Worm (Caenorhabditis elegans): Measurements from ENCODE around the gene clec-27.

The clec-27 gene

DNA sequence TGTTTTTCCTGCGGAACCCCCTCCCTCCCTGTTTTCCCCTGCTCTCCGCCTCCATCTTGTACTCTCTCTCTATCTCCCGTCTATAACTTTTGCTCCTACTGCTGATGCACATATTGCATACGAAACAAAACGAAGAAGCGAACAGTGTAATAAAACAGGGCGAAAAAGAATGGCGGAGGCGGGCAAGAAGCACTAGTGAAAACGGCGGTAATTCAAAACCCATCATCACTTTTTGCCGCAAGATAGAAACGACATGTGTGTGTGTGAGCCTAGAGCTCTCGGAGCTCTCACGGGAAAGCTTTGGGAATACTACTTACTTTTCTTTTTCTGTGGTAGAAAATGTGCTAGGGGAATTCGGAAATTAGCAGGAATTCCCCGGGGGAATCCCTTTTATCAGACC is 18.3 kb upstream of the clec-27 start:
- no peak for TF ChIP-seq unc-62 (GFP tag; optimal IDR thresholded peaks at IDR 0.05)

DNA sequence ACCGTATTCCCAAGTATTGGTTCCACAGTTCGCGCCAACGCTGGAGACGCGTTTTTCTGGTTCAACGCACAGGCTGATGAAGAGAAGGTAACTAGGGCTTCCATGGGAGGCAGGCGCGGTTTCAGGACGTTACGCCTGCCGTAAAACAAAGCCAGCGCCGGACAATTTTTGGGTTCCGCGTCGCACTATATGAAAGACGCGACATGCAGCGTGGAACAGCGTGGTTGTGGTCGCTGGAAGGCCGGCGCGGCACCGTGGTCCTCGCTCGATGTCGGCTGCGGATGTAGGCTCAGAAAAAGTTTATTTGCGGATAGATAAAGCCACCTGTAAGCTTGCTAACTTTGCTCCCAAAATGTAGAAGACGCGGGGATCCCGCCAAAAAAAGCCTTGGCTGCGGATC is 16.0 kb upstream of the clec-27 start:
- no peak for TF ChIP-seq unc-62 (GFP tag; optimal IDR thresholded peaks at IDR 0.05)

DNA sequence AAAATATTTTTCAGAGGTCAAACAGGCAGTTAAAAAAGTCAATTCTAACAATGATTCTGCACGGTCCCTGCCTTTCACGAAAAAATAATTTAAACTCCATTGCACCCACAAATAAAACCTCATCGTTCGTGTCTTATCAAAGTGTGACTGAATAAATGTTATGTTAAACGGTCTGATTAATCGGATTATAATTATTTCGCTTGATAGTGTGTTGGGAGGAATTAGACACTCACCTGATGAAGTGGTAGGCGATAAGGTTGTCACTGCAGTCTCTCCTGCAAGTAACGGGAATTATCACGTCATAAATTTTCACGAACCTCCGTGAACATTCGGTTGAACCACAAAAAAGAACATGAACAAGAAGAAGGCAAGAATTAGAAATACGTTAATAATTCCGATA is 14.2 kb upstream of the clec-27 start:
- TF ChIP-seq unc-62 (GFP tag; optimal IDR thresholded peaks at IDR 0.05), result no peak

DNA sequence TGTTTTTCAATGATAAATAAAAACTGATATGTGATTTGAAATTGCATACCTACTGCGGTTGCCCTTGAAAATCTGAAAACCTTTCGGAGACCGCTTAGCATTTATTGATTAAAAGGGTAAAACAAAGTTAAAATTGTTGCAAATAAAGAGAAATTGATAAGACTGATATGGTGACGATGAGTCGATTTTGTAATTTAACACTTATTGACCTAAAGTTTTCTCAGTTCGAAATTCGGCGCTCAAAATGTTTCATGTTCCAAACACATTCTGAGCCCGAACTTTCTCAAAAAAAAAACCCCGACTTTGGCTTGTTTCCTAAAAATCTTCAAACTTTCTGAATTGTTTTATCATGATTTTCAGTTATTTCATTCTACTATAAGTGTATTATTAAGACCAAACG is 13.5 kb upstream of the clec-27 start, which contains the start of gene clec-40:
Gene clec-40, minus strand, starts transcription at position 101 of the 400 bp plus-strand sequence.
- TF ChIP-seq unc-62 (GFP tag; optimal IDR thresholded peaks at IDR 0.05), result no peak

DNA sequence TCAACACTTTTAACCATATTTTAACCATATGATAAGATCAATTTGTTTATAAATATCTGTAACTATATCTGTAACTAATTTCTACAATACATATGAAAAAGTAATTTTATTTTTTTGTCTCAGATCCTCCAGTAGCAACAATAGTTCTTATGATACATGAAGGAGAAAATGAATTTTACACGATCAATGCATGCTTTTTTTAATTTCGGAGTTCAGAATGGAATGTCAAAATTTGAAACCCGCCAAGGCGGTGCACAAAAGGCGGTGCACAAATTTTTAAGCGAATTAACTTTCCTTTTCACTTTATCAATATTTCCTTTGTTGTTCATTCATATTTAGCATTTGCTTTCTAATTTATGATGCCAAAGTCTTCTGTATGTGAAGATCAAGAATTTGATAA is 11.5 kb upstream of the clec-27 start, which contains the start of gene clec-25:
Gene clec-25, plus strand, starts transcription at position 301 of the 400 bp plus-strand sequence.
- no peak for TF ChIP-seq unc-62 (GFP tag; optimal IDR thresholded peaks at IDR 0.05)

DNA sequence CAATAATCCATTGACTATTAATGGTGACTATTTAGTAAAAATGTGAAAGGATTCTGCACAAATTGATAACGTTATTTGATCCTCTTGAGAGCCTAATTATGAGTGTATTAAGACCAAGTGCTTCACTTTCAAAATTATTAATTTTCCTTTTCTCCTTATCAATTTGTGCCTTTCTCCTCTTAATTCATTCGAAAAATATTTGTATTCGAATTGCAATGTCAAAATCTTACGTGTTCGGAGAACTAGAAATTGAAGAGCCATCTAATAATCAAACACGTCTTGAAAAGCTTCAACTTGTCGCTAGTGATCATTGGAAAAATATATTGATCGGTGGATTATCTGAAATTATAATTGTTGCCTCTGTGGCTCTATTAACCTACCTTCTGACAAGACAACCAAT is 5.9 kb upstream of the clec-27 start, which contains the start of the genes clec-36 and clec-26:
Gene clec-36, minus strand, starts transcription at position 101 of the 400 bp plus-strand sequence.
Gene clec-26, plus strand, starts transcription at position 114 of the 400 bp plus-strand sequence.
- no peak for TF ChIP-seq unc-62 (GFP tag; optimal IDR thresholded peaks at IDR 0.05)

DNA sequence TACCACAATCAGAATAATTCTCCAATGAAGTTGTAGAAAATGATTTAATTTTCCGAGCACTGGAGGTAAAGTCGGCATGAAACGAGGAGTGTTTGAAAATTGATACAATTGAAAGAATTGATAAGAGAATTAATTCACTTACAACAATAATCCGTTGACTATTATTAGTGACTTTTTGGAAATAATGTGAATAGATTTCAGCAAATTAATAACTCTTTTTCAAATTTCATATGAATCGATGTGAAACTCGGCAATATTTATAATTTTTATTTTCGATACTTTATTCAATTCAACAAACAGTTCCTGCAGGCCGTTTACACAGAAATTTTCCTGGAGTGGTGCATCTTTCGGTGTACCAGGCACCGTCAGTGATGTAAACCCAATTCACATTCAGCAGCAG is 2.4 kb upstream of the clec-27 start, which contains the start of gene clec-37:
Gene clec-37, minus strand, starts transcription at position 101 of the 400 bp plus-strand sequence.
- TF ChIP-seq unc-62 (GFP tag; optimal IDR thresholded peaks at IDR 0.05), result no peak

DNA sequence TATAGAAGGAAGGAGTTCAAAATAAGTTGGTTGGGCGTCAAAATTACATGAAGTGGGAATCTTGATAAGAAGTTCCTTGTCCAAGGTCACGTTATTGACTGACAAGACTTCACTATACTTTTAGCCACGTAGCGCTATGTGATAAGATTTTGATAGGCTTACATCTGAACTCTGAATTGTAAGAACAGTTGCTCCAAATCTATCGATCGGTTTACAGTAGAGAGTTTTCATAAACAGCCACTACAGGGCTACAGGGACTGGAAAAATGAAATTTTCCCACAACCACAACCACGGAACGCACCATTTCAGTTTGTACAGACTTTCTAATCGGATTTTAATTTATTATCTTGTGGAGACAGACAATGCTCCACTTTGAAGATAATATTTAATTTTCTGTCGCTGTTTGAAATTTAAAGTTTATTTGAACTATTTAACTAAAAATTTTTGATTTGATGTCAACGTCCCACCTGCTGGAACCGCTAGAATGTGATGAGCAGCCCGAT is 3.6 kb downstream of the clec-27 start, which contains the start of the genes clec-31 and clec-22:
Gene clec-31, minus strand, starts transcription at position 101 of the 503 bp plus-strand sequence.
Gene clec-22, plus strand, starts transcription at position 453 of the 503 bp plus-strand sequence.
- no peak for TF ChIP-seq unc-62 (GFP tag; optimal IDR thresholded peaks at IDR 0.05)

DNA sequence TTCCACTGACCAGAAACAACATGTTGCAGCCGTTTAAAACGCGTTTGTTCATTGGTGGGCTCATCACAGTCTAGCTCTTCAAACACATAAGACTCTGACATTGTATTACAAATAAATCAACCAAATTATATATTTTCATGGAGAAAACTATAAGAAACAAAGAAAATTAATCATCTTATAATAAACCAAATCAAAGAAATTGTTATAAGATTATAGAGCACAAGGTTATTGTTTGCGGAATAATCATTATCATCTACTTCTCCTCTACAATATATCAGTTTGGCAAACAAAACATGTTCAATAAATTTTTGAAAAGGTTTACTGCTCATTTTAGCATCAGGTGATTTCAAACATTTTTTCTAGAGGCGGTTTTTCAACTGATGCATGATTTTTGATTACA is 7.3 kb downstream of the clec-27 start, which contains the start of the genes clec-32 and clec-24:
Gene clec-32, minus strand, starts transcription at position 101 of the 400 bp plus-strand sequence.
Gene clec-24, plus strand, starts transcription at position 294 of the 400 bp plus-strand sequence.
- TF ChIP-seq unc-62 (GFP tag; optimal IDR thresholded peaks at IDR 0.05), result no peak

DNA sequence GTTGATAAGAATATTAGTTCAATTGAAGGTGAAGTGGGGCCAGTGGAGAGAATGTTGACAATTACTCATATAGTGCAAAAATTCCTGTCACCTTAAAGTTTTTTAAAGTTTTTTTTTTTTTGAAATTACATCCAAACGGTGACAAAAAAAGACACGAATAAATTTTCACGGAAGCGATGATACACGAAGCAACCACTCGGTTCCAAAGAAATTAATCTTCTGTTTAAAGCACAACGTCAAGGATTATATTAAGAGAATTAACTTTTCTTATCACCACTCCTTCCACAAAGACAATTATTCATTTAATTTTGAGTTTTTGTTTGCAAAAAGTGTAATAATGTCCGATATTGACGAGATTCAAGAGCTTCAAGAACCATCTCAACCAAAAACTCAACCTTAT is 11.0 kb downstream of the clec-27 start, which contains the start of gene clec-28:
Gene clec-28, plus strand, starts transcription at position 301 of the 400 bp plus-strand sequence.
- TF ChIP-seq unc-62 (GFP tag; optimal IDR thresholded peaks at IDR 0.05), result no peak

DNA sequence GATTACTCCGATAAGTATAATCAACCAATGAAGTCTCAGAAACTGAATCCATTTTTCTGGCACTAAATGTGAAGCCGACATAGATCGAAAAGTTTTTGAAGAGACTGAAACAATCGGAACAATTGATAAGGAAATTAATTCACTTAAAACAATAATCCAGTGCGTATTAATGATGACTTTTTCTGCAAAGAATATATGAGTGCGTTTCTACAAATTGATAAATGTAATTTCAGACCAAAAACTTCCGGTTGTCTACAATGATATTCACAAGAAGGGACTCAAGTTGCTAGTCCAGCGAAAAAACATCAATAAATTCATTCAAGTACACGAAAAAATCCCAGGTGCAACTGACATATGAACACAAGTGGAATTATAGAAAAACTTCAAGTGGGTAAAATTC is 15.3 kb downstream of the clec-27 start, which contains the start of gene clec-33:
Gene clec-33, minus strand, starts transcription at position 101 of the 400 bp plus-strand sequence.
- no peak for TF ChIP-seq unc-62 (GFP tag; optimal IDR thresholded peaks at IDR 0.05)

DNA sequence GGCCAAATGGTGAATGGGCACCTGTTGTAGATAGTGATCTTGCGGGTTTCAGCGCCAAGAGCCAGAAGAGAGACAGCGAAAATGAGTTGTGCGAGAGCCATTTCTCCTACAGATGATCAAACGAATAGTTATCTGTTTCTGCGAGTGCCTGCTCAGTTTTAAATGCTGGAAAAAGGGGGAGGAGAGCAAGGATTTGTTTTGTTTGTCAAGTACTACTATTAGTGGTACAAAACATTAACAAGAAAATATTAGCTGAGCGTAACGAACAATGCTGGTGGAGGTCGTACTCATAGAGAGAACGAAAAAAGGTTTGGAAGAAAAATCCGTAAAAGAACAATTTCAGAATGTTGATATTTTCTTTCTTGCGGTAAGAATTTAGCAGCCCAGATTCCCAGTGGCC is 17.0 kb downstream of the clec-27 start, which contains the start of gene thn-4:
Gene thn-4, minus strand, starts transcription at position 101 of the 400 bp plus-strand sequence.
- no peak for TF ChIP-seq unc-62 (GFP tag; optimal IDR thresholded peaks at IDR 0.05)

DNA sequence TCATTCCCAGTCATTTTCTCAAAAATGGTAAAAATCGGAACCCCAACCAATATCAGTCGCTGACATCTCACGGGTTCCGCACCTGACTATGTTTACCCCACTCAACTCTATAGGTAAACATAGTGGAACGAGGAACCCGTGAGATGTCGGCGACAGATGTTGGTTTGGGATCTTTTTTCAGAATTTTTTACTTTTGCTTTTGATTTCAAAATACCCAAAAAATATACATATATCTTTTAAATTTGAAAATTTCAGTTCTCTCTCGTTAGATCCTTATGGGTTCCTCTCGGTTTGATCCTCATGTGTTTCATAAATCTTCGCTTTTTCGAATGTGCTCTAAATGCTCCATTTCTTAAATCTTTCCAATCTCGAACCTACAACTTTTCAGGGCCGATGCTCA is 19.2 kb downstream of the clec-27 start, which contains the start of gene srw-23:
Gene srw-23, plus strand, starts transcription at position 301 of the 400 bp plus-strand sequence.
- no peak for TF ChIP-seq unc-62 (GFP tag; optimal IDR thresholded peaks at IDR 0.05)

DNA sequence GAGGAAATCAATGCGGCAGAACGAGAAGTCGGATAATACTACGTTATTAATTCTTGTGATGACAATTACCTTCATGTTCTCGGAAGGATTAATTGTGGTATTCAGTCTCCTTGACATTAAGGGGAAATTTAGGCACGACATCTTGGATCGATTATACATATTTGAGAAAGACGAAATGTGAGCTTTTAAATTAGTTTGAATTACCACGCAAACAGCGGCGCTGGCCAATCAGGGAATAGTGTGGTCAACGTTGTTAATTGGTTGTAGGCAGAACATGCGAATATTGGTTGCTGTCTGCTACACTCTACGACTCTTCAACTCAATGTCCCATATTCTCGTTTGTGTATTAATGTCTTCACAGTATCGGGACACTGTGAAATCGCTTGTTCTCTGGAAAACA is 20.5 kb downstream of the clec-27 start, which contains the start of gene F49A5.10:
Gene F49A5.10, plus strand, starts transcription at position 301 of the 400 bp plus-strand sequence.
- TF ChIP-seq unc-62 (GFP tag; optimal IDR thresholded peaks at IDR 0.05), result no peak

DNA sequence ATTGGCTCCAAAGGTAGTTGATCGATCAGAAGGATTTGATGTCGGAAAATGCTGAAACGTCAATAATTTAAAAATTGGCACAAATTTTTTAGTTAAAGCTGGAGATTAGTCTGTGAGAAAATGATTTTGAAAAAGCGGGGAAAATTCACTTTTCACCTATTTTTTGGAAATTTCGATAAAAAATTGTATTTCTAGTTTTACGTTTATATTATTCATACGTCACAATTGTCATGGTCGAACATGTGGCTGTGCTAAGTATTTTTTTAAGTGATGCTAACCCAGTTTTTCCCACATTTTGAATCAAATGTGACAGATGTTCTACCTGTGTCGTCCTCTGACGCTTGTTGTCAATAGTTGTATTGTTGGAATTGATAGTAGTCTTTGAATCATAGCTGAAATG is 25.1 kb downstream of the clec-27 start:
- no peak for TF ChIP-seq unc-62 (GFP tag; optimal IDR thresholded peaks at IDR 0.05)

DNA sequence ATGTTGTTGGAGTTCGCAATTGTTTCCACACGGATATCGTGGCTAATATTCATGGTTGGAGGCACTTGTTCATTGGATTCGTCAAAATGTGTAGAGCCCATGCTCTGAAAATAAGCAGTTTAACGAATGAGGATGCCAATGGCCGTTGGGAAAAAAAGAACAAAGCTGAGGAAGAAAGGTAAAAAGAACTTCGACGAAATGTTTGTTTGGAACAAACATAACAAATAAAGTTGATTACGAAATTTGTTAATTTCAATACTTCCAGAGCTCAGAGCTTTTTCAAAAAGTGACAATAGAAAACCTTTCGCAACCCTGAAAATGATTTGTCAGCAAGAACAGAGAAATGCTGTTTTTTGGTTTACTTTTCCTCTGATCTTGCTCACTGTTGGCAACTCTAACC is 25.6 kb downstream of the clec-27 start, which contains the start of gene F09C6.3:
Gene F09C6.3, minus strand, starts transcription at position 101 of the 400 bp plus-strand sequence.
- no peak for TF ChIP-seq unc-62 (GFP tag; optimal IDR thresholded peaks at IDR 0.05)

DNA sequence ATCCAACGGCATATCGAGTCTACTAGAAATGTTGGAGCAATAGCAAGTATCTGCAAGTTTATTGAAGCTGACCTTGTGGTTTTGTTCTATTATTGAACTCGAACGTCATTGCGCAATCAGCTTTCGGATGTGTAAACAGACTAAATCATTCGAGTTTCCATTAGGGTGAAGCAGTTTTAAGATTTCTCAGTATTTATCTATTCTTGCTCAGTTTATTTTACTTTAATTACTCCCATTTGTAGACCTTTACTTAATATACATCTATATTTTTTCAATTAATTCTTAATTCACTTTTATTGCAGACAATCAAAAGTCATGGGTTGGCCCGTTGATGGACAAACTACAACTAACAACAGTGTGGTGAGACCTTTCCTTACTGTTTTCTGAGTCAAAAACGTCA is 26.2 kb downstream of the clec-27 start, which contains the start of gene F09C6.14:
Gene F09C6.14, plus strand, starts transcription at position 301 of the 400 bp plus-strand sequence.
- TF ChIP-seq unc-62 (GFP tag; optimal IDR thresholded peaks at IDR 0.05), result no peak
